Worm (Caenorhabditis elegans): ENCODE results near the gene pmk-1.

Gene pmk-1

DNA sequence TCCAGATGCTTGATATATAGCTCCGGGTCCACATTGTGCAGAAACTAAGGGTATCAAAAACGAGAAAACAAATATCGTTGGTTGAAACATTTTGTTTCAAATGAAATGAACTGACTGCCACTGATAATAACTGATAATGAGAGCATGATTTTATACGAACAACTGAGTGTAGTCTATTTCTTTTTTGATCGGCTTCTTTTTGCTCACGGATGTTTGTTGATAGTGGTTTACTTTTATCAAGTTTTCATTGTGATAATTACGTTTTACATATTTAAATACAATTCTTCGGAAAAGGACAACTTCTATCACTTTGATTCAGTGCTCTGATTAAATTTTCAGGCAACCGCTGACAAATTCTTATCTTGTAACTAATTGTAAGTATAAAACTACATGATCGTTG, 15.1 kb downstream of the pmk-1 start, which contains the start of gene clec-51 (continued):
- no peak for TF ChIP-seq Y75B8A.6 (GFP tag; IDR thresholded peaks at IDR 0.05)

DNA sequence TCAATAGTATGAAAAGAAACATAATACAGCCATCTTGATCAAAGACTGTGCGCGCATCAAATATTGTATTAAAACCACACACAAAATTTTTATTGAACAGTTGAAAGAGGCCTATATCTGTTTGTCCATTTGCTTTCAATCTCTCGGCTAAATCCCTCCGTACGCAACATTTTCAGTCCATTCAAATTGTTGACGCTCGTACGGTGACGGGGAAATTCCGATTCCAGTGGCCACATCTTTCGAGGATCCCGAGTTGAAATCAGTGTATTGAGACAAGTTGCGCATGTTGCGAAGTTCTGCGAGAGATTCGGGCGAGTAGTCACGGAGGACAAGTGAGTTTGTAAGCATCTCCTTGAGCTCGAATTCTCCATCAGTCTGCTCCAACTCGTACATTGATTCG, 15.9 kb downstream of the pmk-1 start:
- TF ChIP-seq unc-62 (GFP tag; optimal IDR thresholded peaks at IDR 0.05 in 1 of 2), result peak in 1 of 2 experiments; percentile 94
- TF ChIP-seq unc-62 (tag; optimal IDR thresholded peaks at IDR 0.05), result no peak
- TF ChIP-seq snpc-4 (tag; optimal IDR thresholded peaks at IDR 0.05), result no peak

ce11 chrIV:8165950-8166349, 17.4 kb downstream of the pmk-1 start, which contains the start of gene B0218.7:
Gene B0218.7, minus strand, starts transcription at chrIV:8166050.
- TF ChIP-seq egl-27 (tag; optimal IDR thresholded peaks at IDR 0.05), result no peak
- TF ChIP-seq aha-1 (tag), result no peak
- no peak for TF ChIP-seq fkh-10 (GFP tag; optimal IDR thresholded peaks at IDR 0.05)
- TF ChIP-seq nhr-48 (tag; optimal IDR thresholded peaks at IDR 0.05), result no peak
- no peak for TF ChIP-seq D1046.2 (GFP tag; IDR thresholded peaks at IDR 0.05)

DNA sequence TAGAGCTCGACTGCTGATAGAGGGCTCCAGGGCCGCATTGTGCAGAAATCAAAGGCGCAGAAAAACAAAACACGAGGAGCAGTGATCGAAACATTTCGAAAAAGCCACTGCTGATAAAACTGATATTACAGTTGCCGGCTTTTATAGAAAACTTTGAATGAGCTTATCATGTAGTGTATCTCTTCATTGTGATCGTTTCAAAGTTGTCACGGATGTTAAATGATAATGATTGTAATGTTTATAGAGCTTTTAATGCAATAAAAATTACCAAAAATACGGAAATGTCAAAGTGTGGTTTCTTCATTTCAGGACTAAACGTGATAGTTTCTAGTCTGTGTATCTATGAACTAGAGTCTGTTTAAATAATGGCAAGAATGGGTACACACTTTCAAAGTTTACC, 20.1 kb downstream of the pmk-1 start, which contains the start of gene clec-52:
clec-52 (minus strand) TSS at position 101 of the 400 bp plus-strand sequence.
- TF ChIP-seq Y75B8A.6 (GFP tag; IDR thresholded peaks at IDR 0.05) (no peak), dve-1 (tag; optimal IDR thresholded peaks at IDR 0.05; ENCODE audit: insufficient read depth) (peak; percentile 9), egl-27 (tag; optimal IDR thresholded peaks at IDR 0.05) (no peak), nhr-28 (tag; optimal IDR thresholded peaks at IDR 0.05) (peak; percentile 2), pqm-1 (tag; optimal IDR thresholded peaks at IDR 0.05) (peak; percentile 33)

DNA sequence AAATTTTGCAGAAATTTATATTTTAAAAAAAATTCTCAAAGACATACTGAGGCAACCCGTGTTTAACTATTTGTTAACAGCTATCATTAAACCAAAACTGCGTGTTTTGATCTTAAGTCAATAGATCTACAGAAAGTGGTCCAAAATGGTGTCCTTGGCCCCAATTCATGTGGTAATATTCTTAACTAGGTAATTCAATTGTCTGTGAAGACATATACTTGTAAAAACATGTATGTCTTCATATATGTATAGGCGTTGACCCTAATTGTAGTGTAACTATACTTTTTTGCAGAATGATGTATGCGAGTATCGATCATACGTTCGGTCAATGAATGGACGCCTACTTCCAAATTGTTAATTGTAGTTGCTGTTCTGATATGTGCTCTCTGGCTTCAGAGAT, 21.1 kb downstream of the pmk-1 start, which contains the start of gene C07G1.15:
C07G1.15 (plus strand) TSS at position 301 of the 400 bp plus-strand sequence.
- TF ChIP-seq T26A8.4 (GFP tag; IDR thresholded peaks at IDR 0.05), result no peak
- TF ChIP-seq lin-29 (GFP tag; IDR thresholded peaks at IDR 0.05), result no peak
- TF ChIP-seq nhr-41 (GFP tag; IDR thresholded peaks at IDR 0.05), result no peak
- TF ChIP-seq ceh-44 (GFP tag; IDR thresholded peaks at IDR 0.05), result no peak
- no peak for TF ChIP-seq unc-130 (GFP tag; optimal IDR thresholded peaks at IDR 0.05)
- TF ChIP-seq R02D3.7 (tag; optimal IDR thresholded peaks at IDR 0.05), result no peak
- TF ChIP-seq skn-1 (tag; optimal IDR thresholded peaks at IDR 0.05), result no peak
- TF ChIP-seq cey-2 (tag; optimal IDR thresholded peaks at IDR 0.05; ENCODE audit: borderline replicate concordance, insufficient read depth), result no peak
- no peak for TF ChIP-seq nhr-77 (tag; optimal IDR thresholded peaks at IDR 0.05)
- TF ChIP-seq lin-38 (GFP tag; IDR thresholded peaks at IDR 0.05), result no peak
- no peak for TF ChIP-seq zfp-3 (GFP tag; conservative IDR thresholded peaks at IDR 0.05)
- TF ChIP-seq jun-1 (tag; optimal IDR thresholded peaks at IDR 0.05), result no peak
- no peak for TF ChIP-seq madf-5 (GFP tag; IDR thresholded peaks at IDR 0.05)
- TF ChIP-seq zag-1 (tag; optimal IDR thresholded peaks at IDR 0.05), result no peak
- TF ChIP-seq nhr-48 (tag; optimal IDR thresholded peaks at IDR 0.05), result no peak
- no peak for TF ChIP-seq zfp-2 (tag; optimal IDR thresholded peaks at IDR 0.05)
- no peak for TF ChIP-seq hlh-30 (tag; optimal IDR thresholded peaks at IDR 0.05; ENCODE audit: insufficient read depth)
- TF ChIP-seq mxl-2 (GFP tag; conservative IDR thresholded peaks at IDR 0.05), result no peak
- no peak for TF ChIP-seq hif-1 (tag; optimal IDR thresholded peaks at IDR 0.05)
- TF ChIP-seq sdz-12 (GFP tag; optimal IDR thresholded peaks at IDR 0.05), result no peak

- TF ChIP-seq madf-9 (GFP tag; conservative IDR thresholded peaks at IDR 0.05) (no peak), hlh-11 (tag; optimal IDR thresholded peaks at IDR 0.05) (peak; percentile 38), dve-1 (tag; optimal IDR thresholded peaks at IDR 0.05; ENCODE audit: insufficient read depth) (peak; percentile 32), nhr-28 (tag; optimal IDR thresholded peaks at IDR 0.05) (peak; percentile 77), nhr-6 (tag; optimal IDR thresholded peaks at IDR 0.05) (peak; percentile 3), nhr-41 (GFP tag; IDR thresholded peaks at IDR 0.05) (no peak), vab-7 (GFP tag; IDR thresholded peaks at IDR 0.05) (no peak), nhr-25 (tag; optimal IDR thresholded peaks at IDR 0.05; ENCODE audit: borderline replicate concordance, insufficient read depth) (peak; percentile 5), hmg-1.1 (GFP tag; IDR thresholded peaks at IDR 0.05) (0 out of 2 replicates have a peak, but pooled peaks have one; percentile 7), Y75B8A.6 (GFP tag; IDR thresholded peaks at IDR 0.05) (no peak), lin-39 (tag; optimal IDR thresholded peaks at IDR 0.05) (no peak), ztf-7 (tag; optimal IDR thresholded peaks at IDR 0.05) (no peak), zip-11 (GFP tag; IDR thresholded peaks at IDR 0.05) (no peak), F37D6.2 (tag; optimal IDR thresholded peaks at IDR 0.05) (no peak), snpc-4 (tag; optimal IDR thresholded peaks at IDR 0.05) (no peak), mdl-1 (tag; optimal IDR thresholded peaks at IDR 0.05) (peak in 1 of 2 experiments; percentile 48), ceh-82 (tag; optimal IDR thresholded peaks at IDR 0.05) (no peak)
Observed at ce11 chrIV:8170264-8170663, 21.7 kb downstream of the pmk-1 start.

All from whole organism, L4 larva.